Fruit fly (Drosophila melanogaster) whole organism, prepupa: ENCODE results near the gene jdp.

Source experiments
- CG34406 ChIP-seq: fragments of 200-800 bp; sonication (Bioruptor generic); optimal IDR thresholded peaks from 3 replicates; lab custom pipeline; 2016; ENCODE audit warnings: missing biosample characterization, missing genetic modification characterization
- CG9139 ChIP-seq: fragments of 200-800 bp; sonication (Bioruptor generic); optimal IDR thresholded peaks from 3 replicates; lab custom pipeline; 2017; ENCODE audit warnings: missing biosample characterization, mild to moderate bottlenecking, missing genetic modification characterization
- Hr39 ChIP-seq: fragments of 200-800 bp; sonication (Bioruptor generic); optimal IDR thresholded peaks from 2 replicates; lab custom pipeline; 2016; ENCODE audit warnings: missing biosample characterization, missing genetic modification characterization
- OdsH ChIP-seq: fragments of 200-800 bp; sonication (Bioruptor generic); optimal IDR thresholded peaks from 3 replicates; lab custom pipeline; 2016; ENCODE audit warnings: missing biosample characterization, missing genetic modification characterization
- Smox ChIP-seq: fragments of 200-800 bp; sonication (Bioruptor generic); optimal IDR thresholded peaks from 3 replicates; lab custom pipeline; 2016; ENCODE audit warnings: missing biosample characterization, missing genetic modification characterization
- cyc ChIP-seq: fragments of 200-800 bp; sonication (Bioruptor generic); optimal IDR thresholded peaks from 3 replicates; lab custom pipeline; 2016; ENCODE audit warnings: missing biosample characterization, missing genetic modification characterization

- no peak for TF ChIP-seq Smox (GFP tag; lab: Kevin White, UChicago)
- TF ChIP-seq CG9139, result no peak
- TF ChIP-seq cyc (GFP tag; lab: Kevin White, UChicago), result no peak
- no peak for TF ChIP-seq OdsH (GFP tag; lab: Kevin White, UChicago)
- no peak for TF ChIP-seq CG34406
- TF ChIP-seq Hr39, result no peak
These were observed 23.4 kb downstream of the jdp start, which contains the start of gene CG31371 for dm6 chr3R:30503406-30503805.
